Worm (Caenorhabditis elegans): Measurements from ENCODE around the gene B0252.11.

B0252.11 gene

DNA sequence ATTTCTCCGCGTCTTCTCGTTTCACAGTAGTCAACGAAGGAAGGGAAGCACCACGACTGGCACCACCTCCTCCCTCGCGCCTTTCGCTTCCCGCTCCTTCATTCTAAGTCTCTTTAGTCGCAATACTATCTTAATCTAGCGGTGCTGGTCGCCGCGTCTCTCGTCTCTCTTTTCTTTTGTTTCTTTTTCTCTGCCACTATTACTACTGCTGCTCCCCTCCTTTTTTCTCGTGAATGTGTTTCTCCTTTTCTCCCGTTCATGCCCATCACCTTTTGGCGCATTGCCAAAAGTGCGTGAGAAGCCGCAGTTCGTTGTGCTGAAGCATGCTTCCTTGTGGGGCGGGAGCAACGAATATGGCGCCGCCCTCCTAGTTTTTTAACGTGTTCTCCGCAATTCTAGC, 8.9 kb upstream of the B0252.11 start (continued):
- no peak for TF ChIP-seq ztf-11 (tag; optimal IDR thresholded peaks at IDR 0.05)
- no peak for TF ChIP-seq unc-98 (GFP tag; IDR thresholded peaks at IDR 0.05)
- no peak for TF ChIP-seq hlh-17 (GFP tag; optimal IDR thresholded peaks at IDR 0.05; ENCODE audit: borderline replicate concordance)
- TF ChIP-seq tlp-1 (tag; optimal IDR thresholded peaks at IDR 0.05): no peak
- peak; percentile 96 for TF ChIP-seq blmp-1 (tag; optimal IDR thresholded peaks at IDR 0.05)
- TF ChIP-seq mef-2 (tag; optimal IDR thresholded peaks at IDR 0.05): no peak
- peak; percentile 34 for TF ChIP-seq unc-130 (tag; optimal IDR thresholded peaks at IDR 0.05)
- TF ChIP-seq unc-30 (tag; optimal IDR thresholded peaks at IDR 0.05): no peak
- TF ChIP-seq Y116A8C.19 (tag; optimal IDR thresholded peaks at IDR 0.05; ENCODE audit: borderline replicate concordance): no peak
- TF ChIP-seq nhr-19 (GFP tag; conservative IDR thresholded peaks at IDR 0.05): peak; percentile 43
- peak; percentile 55 for TF ChIP-seq rnt-1 (tag; optimal IDR thresholded peaks at IDR 0.05)
- TF ChIP-seq sox-4 (tag; optimal IDR thresholded peaks at IDR 0.05): no peak
- TF ChIP-seq lin-39 (tag; optimal IDR thresholded peaks at IDR 0.05): no peak
- TF ChIP-seq dsc-1 (tag; optimal IDR thresholded peaks at IDR 0.05): no peak
- peak; percentile 39 for TF ChIP-seq unc-86 (tag; optimal IDR thresholded peaks at IDR 0.05)
- TF ChIP-seq dpl-1 (GFP tag; optimal IDR thresholded peaks at IDR 0.05): peak; percentile 29 to 51 (median 32)
- peak; percentile 50 for TF ChIP-seq nhr-90 (tag; optimal IDR thresholded peaks at IDR 0.05; ENCODE audit: poor library complexity)
- TF ChIP-seq lin-13 (GFP tag; optimal IDR thresholded peaks at IDR 0.05): peak; percentile 63
- TF ChIP-seq tbx-2 (tag; optimal IDR thresholded peaks at IDR 0.05): peak; percentile 50
- TF ChIP-seq mab-9 (GFP tag; IDR thresholded peaks at IDR 0.05): no peak
- TF ChIP-seq aha-1 (tag; optimal IDR thresholded peaks at IDR 0.05): no peak
- TF ChIP-seq ces-1 (GFP tag; optimal IDR thresholded peaks at IDR 0.05): no peak
- no peak for TF ChIP-seq grh-1 (GFP tag; IDR thresholded peaks at IDR 0.05)
- TF ChIP-seq egl-27 (tag; optimal IDR thresholded peaks at IDR 0.05): peak in 1 of 2 experiments; percentile 36
- TF ChIP-seq fos-1 (tag; optimal IDR thresholded peaks at IDR 0.05): no peak
- TF ChIP-seq skn-1 (tag; optimal IDR thresholded peaks at IDR 0.05): peak; percentile 76
- TF ChIP-seq pax-3 (tag; optimal IDR thresholded peaks at IDR 0.05): no peak
- no peak for TF ChIP-seq ets-5 (GFP tag; IDR thresholded peaks at IDR 0.05)
- no peak for TF ChIP-seq zip-4 (GFP tag; optimal IDR thresholded peaks at IDR 0.05)
- TF ChIP-seq ceh-8 (GFP tag; optimal IDR thresholded peaks at IDR 0.05): no peak
- TF ChIP-seq C34B4.2 (tag; optimal IDR thresholded peaks at IDR 0.05): no peak

ce11 chrII:6926054-6926453, 8.4 kb upstream of the B0252.11 start:
- TF ChIP-seq ztf-11 (tag; optimal IDR thresholded peaks at IDR 0.05): no peak
- no peak for TF ChIP-seq nhr-84 (tag; optimal IDR thresholded peaks at IDR 0.05)

- TF ChIP-seq unc-30 (tag; optimal IDR thresholded peaks at IDR 0.05): no peak
- TF ChIP-seq lin-13 (GFP tag; optimal IDR thresholded peaks at IDR 0.05): no peak
- TF ChIP-seq nhr-19 (GFP tag; conservative IDR thresholded peaks at IDR 0.05): no peak
- no peak for TF ChIP-seq nhr-47 (tag; optimal IDR thresholded peaks at IDR 0.05)
- no peak for TF ChIP-seq jun-1 (tag; optimal IDR thresholded peaks at IDR 0.05)
- TF ChIP-seq mef-2 (tag; optimal IDR thresholded peaks at IDR 0.05): no peak
- no peak for TF ChIP-seq fkh-10 (GFP tag; optimal IDR thresholded peaks at IDR 0.05)
- no peak for TF ChIP-seq nhr-20 (tag; optimal IDR thresholded peaks at IDR 0.05)
- no peak for TF ChIP-seq nhr-76 (tag; optimal IDR thresholded peaks at IDR 0.05)
- TF ChIP-seq ceh-88 (GFP tag; IDR thresholded peaks at IDR 0.05): no peak
- TF ChIP-seq elt-2 (tag; optimal IDR thresholded peaks at IDR 0.05): no peak
- TF ChIP-seq sptf-1 (tag; optimal IDR thresholded peaks at IDR 0.05): no peak
- TF ChIP-seq unc-62 (GFP tag; optimal IDR thresholded peaks at IDR 0.05): no peak
- no peak for TF ChIP-seq mdl-1 (tag; optimal IDR thresholded peaks at IDR 0.05)
- no peak for TF ChIP-seq nhr-85 (tag)
- no peak for TF ChIP-seq lin-14 (GFP tag; optimal IDR thresholded peaks at IDR 0.05)
- TF ChIP-seq pqm-1 (tag; optimal IDR thresholded peaks at IDR 0.05): no peak
- TF ChIP-seq tlp-1 (tag; optimal IDR thresholded peaks at IDR 0.05): no peak
- no peak for TF ChIP-seq hpl-2 (GFP tag; optimal IDR thresholded peaks at IDR 0.05)
- TF ChIP-seq nhr-12 (tag; optimal IDR thresholded peaks at IDR 0.05): no peak
These were observed 6.2 kb upstream of the B0252.11 start for ce11 chrII:6923792-6924191.

All from whole organism, L1 larva.